Fruit fly (Drosophila melanogaster) whole organism, embryonic: ENCODE data around the gene CG45544.
A peak's percentile ranks its signal among the peaks of the same experiment; 100 is the strongest.

Experiments used
- Blimp-1 ChIP-seq: fragments of 200-800 bp; sonication (Bioruptor generic); optimal IDR thresholded peaks from 3 replicates; lab custom pipeline; 2018; ENCODE audit warnings: missing biosample characterization, missing genetic modification characterization, mild to moderate bottlenecking, moderate library complexity, missing genetic modification reagents
- CG10979 ChIP-seq: fragments of 200-800 bp; sonication (Bioruptor generic); optimal IDR thresholded peaks from 2 replicates; lab custom pipeline; 2018; ENCODE audit warnings: missing biosample characterization, mild to moderate bottlenecking, missing genetic modification characterization, moderate library complexity
- CG11723 ChIP-seq: fragments of 200-800 bp; sonication (Bioruptor generic); optimal IDR thresholded peaks from 2 replicates; lab custom pipeline; 2017; ENCODE audit warnings: missing biosample characterization, mild to moderate bottlenecking, missing genetic modification characterization
- CG12104 ChIP-seq: fragments of 200-800 bp; sonication (Bioruptor generic); optimal IDR thresholded peaks from 3 replicates; lab custom pipeline; 2016; ENCODE audit warnings: missing biosample characterization, missing genetic modification characterization
- CG12744 ChIP-seq: fragments of 200-800 bp; sonication (Bioruptor generic); optimal IDR thresholded peaks from 2 replicates; lab custom pipeline; 2016; ENCODE audit warnings: missing biosample characterization, missing genetic modification characterization
- CG15269 ChIP-seq: fragments of 200-800 bp; sonication (Bioruptor generic); optimal IDR thresholded peaks from 2 replicates; lab custom pipeline; 2018; ENCODE audit warnings: missing biosample characterization, mild to moderate bottlenecking, missing genetic modification characterization, moderate library complexity
- CG1529 ChIP-seq: fragments of 200-800 bp; sonication (Bioruptor generic); optimal IDR thresholded peaks from 3 replicates; lab custom pipeline; 2018; ENCODE audit warnings: missing biosample characterization, missing genetic modification characterization
- CG1602 ChIP-seq: fragments of 200-800 bp; sonication (Bioruptor generic); optimal IDR thresholded peaks from 3 replicates; lab custom pipeline; 2016; ENCODE audit warnings: missing biosample characterization, missing genetic modification characterization
- CG17186 ChIP-seq: fragments of 200-800 bp; sonication (Bioruptor generic); optimal IDR thresholded peaks from 3 replicates; lab custom pipeline; 2017; ENCODE audit warnings: missing biosample characterization, missing genetic modification reagents, missing genetic modification characterization
- CG17385 ChIP-seq: fragments of 200-800 bp; sonication (Bioruptor generic); optimal IDR thresholded peaks from 3 replicates; lab custom pipeline; 2018; ENCODE audit warnings: missing biosample characterization, mild to moderate bottlenecking, missing genetic modification characterization
- CG17802 ChIP-seq: fragments of 200-800 bp; sonication (Bioruptor generic); optimal IDR thresholded peaks from 2 replicates; lab custom pipeline; 2018; ENCODE audit warnings: missing biosample characterization, mild to moderate bottlenecking, missing genetic modification characterization, moderate library complexity
- CG18764 ChIP-seq: fragments of 200-800 bp; sonication (Bioruptor generic); optimal IDR thresholded peaks from 3 replicates; lab custom pipeline; 2016; ENCODE audit warnings: missing biosample characterization, missing genetic modification characterization
- CG2116 ChIP-seq: fragments of 200-800 bp; sonication (Bioruptor generic); optimal IDR thresholded peaks from 3 replicates; lab custom pipeline; 2018; ENCODE audit warnings: missing biosample characterization, mild to moderate bottlenecking, missing genetic modification characterization
- CG2202 ChIP-seq: fragments of 200-800 bp; sonication (Bioruptor generic); optimal IDR thresholded peaks from 2 replicates; lab custom pipeline; 2018; ENCODE audit warnings: missing biosample characterization, mild to moderate bottlenecking, missing genetic modification characterization
- CG32532 ChIP-seq: fragments of 200-800 bp; sonication (Bioruptor generic); IDR thresholded peaks from 2 replicates; pipeline ENCODE4 v1.3.6; 2022; ENCODE audit warnings: missing biosample characterization, missing genetic modification characterization
- CG3281 ChIP-seq: fragments of 200-800 bp; sonication (Bioruptor generic); optimal IDR thresholded peaks from 3 replicates; lab custom pipeline; 2017; ENCODE audit warnings: missing biosample characterization, mild to moderate bottlenecking, missing genetic modification characterization
- CG4820 ChIP-seq: fragments of 200-800 bp; sonication (Bioruptor generic); optimal IDR thresholded peaks from 3 replicates; lab custom pipeline; 2016; ENCODE audit warnings: missing biosample characterization, missing genetic modification characterization
- CG7745 ChIP-seq: fragments of 200-800 bp; sonication (Bioruptor generic); optimal IDR thresholded peaks from 2 replicates; lab custom pipeline; 2018; ENCODE audit warnings: missing biosample characterization, mild to moderate bottlenecking, missing genetic modification characterization, moderate library complexity
- CG7839 ChIP-seq: fragments of 200-800 bp; sonication (Bioruptor generic); optimal IDR thresholded peaks from 3 replicates; lab custom pipeline; 2018; ENCODE audit warnings: missing biosample characterization, mild to moderate bottlenecking, missing genetic modification characterization, moderate library complexity
- CG8089 ChIP-seq: fragments of 200-800 bp; sonication (Bioruptor generic); optimal IDR thresholded peaks from 3 replicates; lab custom pipeline; 2016; ENCODE audit warnings: missing biosample characterization, missing genetic modification characterization
- CTCF ChIP-seq: fragments of 200-800 bp; sonication (Bioruptor generic); optimal IDR thresholded peaks from 2 replicates; lab custom pipeline; 2017; ENCODE audit warnings: missing biosample characterization, mild to moderate bottlenecking, missing genetic modification characterization, moderate library complexity
- Camta ChIP-seq: fragments of 200-800 bp; sonication (Bioruptor generic); optimal IDR thresholded peaks from 2 replicates; lab custom pipeline; 2016; ENCODE audit warnings: missing biosample characterization, missing genetic modification characterization
- E2f2 ChIP-seq: fragments of 200-800 bp; sonication (Bioruptor generic); IDR thresholded peaks from 2 replicates; pipeline ENCODE4 v1.3.6; 2022; ENCODE audit warnings: missing biosample characterization, missing genetic modification characterization
- Hr78 ChIP-seq, 2 experiments: fragments of 200-800 bp in 1 of 2; fragments of >200 bp in 1 of 2; sonication (Bioruptor generic) in 1 of 2; optimal IDR thresholded peaks; 2 replicates each; lab custom pipeline; 2017 to 2019; ENCODE audit warnings: missing biosample characterization in 2 of 2, missing genetic modification characterization in 2 of 2, mild to moderate bottlenecking in 1 of 2, moderate library complexity in 1 of 2
- PHDP ChIP-seq: fragments of 200-800 bp; sonication (Bioruptor generic); optimal IDR thresholded peaks from 3 replicates; lab custom pipeline; 2018; ENCODE audit warnings: missing biosample characterization, mild to moderate bottlenecking, missing genetic modification characterization, moderate library complexity
- Xrp1 ChIP-seq: fragments of 200-800 bp; sonication (Bioruptor generic); IDR thresholded peaks from 2 replicates; pipeline ENCODE4 v1.3.6; 2022; ENCODE audit warnings: missing biosample characterization, missing genetic modification characterization
- caup ChIP-seq: fragments of 200-800 bp; sonication (Bioruptor generic); optimal IDR thresholded peaks from 3 replicates; lab custom pipeline; 2017; ENCODE audit warnings: missing biosample characterization, mild to moderate bottlenecking, missing genetic modification characterization, moderate library complexity; ENCODE audit not compliant: severe bottlenecking
- crol ChIP-seq: fragments of 200-800 bp; sonication (Bioruptor generic); IDR thresholded peaks from 2 replicates; pipeline ENCODE4 v1.3.6; 2022; ENCODE audit warnings: missing biosample characterization, missing genetic modification characterization
- crp ChIP-seq, 2 experiments: fragments of 200-800 bp; sonication (Bioruptor generic); optimal IDR thresholded peaks; 2 replicates in 1 of 2; 3 replicates in 1 of 2; lab custom pipeline; 2017; ENCODE audit warnings: missing biosample characterization in 2 of 2, missing genetic modification characterization in 2 of 2, mild to moderate bottlenecking in 1 of 2, moderate library complexity in 1 of 2
- fd3F ChIP-seq: fragments of 200-800 bp; sonication (Bioruptor generic); optimal IDR thresholded peaks from 2 replicates; lab custom pipeline; 2018; ENCODE audit warnings: missing biosample characterization, mild to moderate bottlenecking, missing genetic modification characterization, moderate library complexity
- gem ChIP-seq: fragments of 200-800 bp; sonication (Bioruptor generic); optimal IDR thresholded peaks from 2 replicates; lab custom pipeline; 2019; ENCODE audit warnings: missing biosample characterization, mild to moderate bottlenecking, missing genetic modification characterization, moderate library complexity
- grau ChIP-seq: fragments of 200-800 bp; optimal IDR thresholded peaks from 3 replicates; lab custom pipeline; 2019; ENCODE audit warnings: missing biosample characterization, mild to moderate bottlenecking, missing genetic modification characterization, moderate library complexity
- grn ChIP-seq: fragments of 200-800 bp; sonication (Bioruptor generic); optimal IDR thresholded peaks from 3 replicates; lab custom pipeline; 2017; ENCODE audit warnings: missing biosample characterization, missing genetic modification characterization
- hbn ChIP-seq: fragments of 200-800 bp; sonication (Bioruptor generic); IDR thresholded peaks from 2 replicates; pipeline ENCODE4 v1.3.6; 2022; ENCODE audit warnings: missing biosample characterization, missing genetic modification characterization; ENCODE audit not compliant: partially characterized antibody
- hkb ChIP-seq, 2 experiments: fragments of 200-800 bp in 1 of 2; fragments of >200 bp in 1 of 2; sonication (Bioruptor generic) in 1 of 2; IDR thresholded peaks in 1 of 2; optimal IDR thresholded peaks in 1 of 2; 2 replicates each; pipeline versions ENCODE4 v1.3.6 to Lab custom; 2017 to 2022; ENCODE audit warnings: missing biosample characterization in 1 of 2, missing genetic modification characterization in 1 of 2
- ken ChIP-seq: fragments of 200-800 bp; sonication (Bioruptor generic); IDR thresholded peaks from 3 replicates; pipeline ENCODE4 v1.3.6; 2022; ENCODE audit warnings: missing biosample characterization, missing genetic modification characterization
- kni ChIP-seq: fragments of 200-800 bp; sonication (Bioruptor generic); optimal IDR thresholded peaks from 3 replicates; lab custom pipeline; 2017; ENCODE audit warnings: mild to moderate bottlenecking, missing biosample characterization, missing genetic modification reagents, missing genetic modification characterization
- lab ChIP-seq: fragments of 200-800 bp; sonication (Bioruptor generic); optimal IDR thresholded peaks from 3 replicates; lab custom pipeline; 2017; ENCODE audit warnings: missing biosample characterization, missing genetic modification characterization, mild to moderate bottlenecking, moderate library complexity, missing genetic modification reagents
- lilli ChIP-seq: fragments of 200-800 bp; sonication (Bioruptor generic); optimal IDR thresholded peaks from 3 replicates; lab custom pipeline; 2016; ENCODE audit warnings: missing biosample characterization, missing genetic modification characterization
- nerfin-1 ChIP-seq: fragments of 200-800 bp; sonication (Bioruptor generic); optimal IDR thresholded peaks from 3 replicates; lab custom pipeline; 2019; ENCODE audit warnings: missing biosample characterization, mild to moderate bottlenecking, missing genetic modification characterization, moderate library complexity
- nerfin-2 ChIP-seq: fragments of 200-800 bp; sonication (Bioruptor generic); IDR thresholded peaks from 2 replicates; pipeline ENCODE4 v1.3.6; 2022; ENCODE audit warnings: missing biosample characterization, missing genetic modification characterization; ENCODE audit not compliant: partially characterized antibody
- oc ChIP-seq: fragments of 200-800 bp; sonication (Bioruptor generic); optimal IDR thresholded peaks from 2 replicates; lab custom pipeline; 2018; ENCODE audit warnings: missing biosample characterization, mild to moderate bottlenecking, missing genetic modification characterization, moderate library complexity
- onecut ChIP-seq: fragments of 200-800 bp; sonication (Bioruptor generic); IDR thresholded peaks from 2 replicates; pipeline ENCODE4 v1.3.6; 2022; ENCODE audit warnings: missing biosample characterization, missing genetic modification characterization
- slp2 ChIP-seq: fragments of 200-800 bp; sonication (Bioruptor generic); optimal IDR thresholded peaks from 2 replicates; lab custom pipeline; 2016; ENCODE audit warnings: missing biosample characterization, missing genetic modification characterization
- so ChIP-seq: fragments of 200-800 bp; sonication (Bioruptor generic); IDR thresholded peaks from 3 replicates; pipeline ENCODE4 v1.3.6; 2022; ENCODE audit warnings: missing biosample characterization, missing genetic modification characterization
- stc ChIP-seq: fragments of 200-800 bp; sonication (Bioruptor generic); IDR thresholded peaks from 2 replicates; pipeline ENCODE4 v1.3.6; 2022; ENCODE audit warnings: missing biosample characterization, missing genetic modification characterization
- tll ChIP-seq, 2 experiments: fragments of 200-800 bp in 1 of 2; fragments of >200 bp in 1 of 2; sonication (Bioruptor generic) in 1 of 2; optimal IDR thresholded peaks; 2 replicates each; lab custom pipeline; 2017 to 2019; ENCODE audit warnings: missing biosample characterization in 2 of 2, missing genetic modification characterization in 2 of 2, mild to moderate bottlenecking in 1 of 2, moderate library complexity in 1 of 2
- twi ChIP-seq: fragments of 200-800 bp; optimal IDR thresholded peaks from 2 replicates; lab custom pipeline; 2019; ENCODE audit warnings: missing biosample characterization, mild to moderate bottlenecking, missing genetic modification characterization, moderate library complexity
- unpg ChIP-seq: fragments of 200-800 bp; sonication (Bioruptor generic); optimal IDR thresholded peaks from 3 replicates; lab custom pipeline; 2018; ENCODE audit warnings: missing biosample characterization, mild to moderate bottlenecking, missing genetic modification characterization, moderate library complexity

Gene CG45544

DNA sequence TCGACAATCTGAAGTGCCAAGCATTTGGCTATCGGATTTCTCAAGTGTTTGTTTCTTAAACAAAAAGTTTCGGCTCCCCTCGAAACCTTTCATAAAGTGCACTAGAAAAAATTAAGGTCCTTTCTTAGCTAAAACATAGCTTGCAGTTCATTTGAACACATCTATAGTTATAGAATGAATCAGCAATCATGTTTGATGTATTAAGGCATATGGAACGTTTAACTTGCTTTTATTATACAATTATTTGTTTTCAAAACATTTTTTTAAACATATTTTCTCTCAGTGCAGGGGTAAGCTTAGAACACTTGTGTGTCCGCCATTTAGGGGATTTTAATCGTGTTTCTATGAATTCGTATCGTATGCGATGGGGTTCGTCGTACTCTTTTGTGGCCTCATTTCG, 18.3 kb downstream of the CG45544 start (continued):
- no peak for TF ChIP-seq tll (GFP tag; optimal IDR thresholded peaks at IDR 0.05; lab: Kevin White, UChicago)
- peak; percentile 50 for TF ChIP-seq lilli (GFP tag; lab: Kevin White, UChicago)
- TF ChIP-seq Hr78 (GFP tag; optimal IDR thresholded peaks at IDR 0.05; lab: Kevin White, UChicago), result peak in 1 of 2 experiments; percentile 19
- TF ChIP-seq nerfin-1 (tag; lab: Kevin White, UChicago), result peak; percentile 64
- TF ChIP-seq stc, result peak; percentile 54; the same call in 1 of the 2 replicates
- 0 out of 2 replicates have a peak, but pooled peaks have one; percentile 12 for TF ChIP-seq E2f2 (GFP tag; lab: Robert Waterston, UW)
- peak; percentile 75 for TF ChIP-seq grau (tag; lab: Kevin White, UChicago)
- TF ChIP-seq CG12104, result peak; percentile 44
- TF ChIP-seq CG7839 (tag; lab: Kevin White, UChicago), result peak; percentile 77
- no peak for TF ChIP-seq hbn (GFP tag; lab: Robert Waterston, UW)
- peak; percentile 81 for TF ChIP-seq CG2202 (tag; lab: Kevin White, UChicago)
- TF ChIP-seq Blimp-1, result peak; percentile 83
- peak; percentile 0 for TF ChIP-seq CG17186
- TF ChIP-seq onecut, result peak; percentile 63
- peak; percentile 80 for TF ChIP-seq Xrp1 (GFP tag; lab: Robert Waterston, UW)
- peak; percentile 36 for TF ChIP-seq CG7745
- TF ChIP-seq so, result peak; percentile 53; the same call in 1 of the 3 replicates
- no peak for TF ChIP-seq hkb (optimal IDR thresholded peaks at IDR 0.05; lab: Kevin White, UChicago)
- TF ChIP-seq hkb (GFP tag; IDR thresholded peaks at IDR 0.05; lab: Robert Waterston, UW), result peak; percentile 46; the same call in 1 of the 2 replicates
- TF ChIP-seq CG32532 (GFP tag; lab: Robert Waterston, UW), result peak; percentile 32; the same call in 1 of the 2 replicates
- peak; percentile 41 for TF ChIP-seq CG11723 (GFP tag; lab: Kevin White, UChicago)
- TF ChIP-seq CG1529, result peak; percentile 77
- TF ChIP-seq CG3281 (GFP tag; lab: Kevin White, UChicago), result peak; percentile 12
- no peak for TF ChIP-seq crol (GFP tag; lab: Robert Waterston, UW)
- TF ChIP-seq Camta (GFP tag; lab: Kevin White, UChicago), result peak; percentile 66
- no peak for TF ChIP-seq kni
- TF ChIP-seq CG1602 (GFP tag; lab: Kevin White, UChicago), result peak; percentile 67
- TF ChIP-seq CG17802 (tag; lab: Kevin White, UChicago), result peak; percentile 28
- peak; percentile 87 for TF ChIP-seq CG10979 (tag; lab: Kevin White, UChicago)
- TF ChIP-seq caup (GFP tag; lab: Kevin White, UChicago), result peak; percentile 5
- TF ChIP-seq slp2 (GFP tag; lab: Kevin White, UChicago), result peak; percentile 50
- peak; percentile 13 for TF ChIP-seq CG2116 (GFP tag; lab: Kevin White, UChicago)
- peak; percentile 65 for TF ChIP-seq twi (tag; lab: Kevin White, UChicago)
- no peak for TF ChIP-seq nerfin-2 (GFP tag; lab: Robert Waterston, UW)
- 0 out of 3 replicates have a peak, but pooled peaks have one; percentile 11 for TF ChIP-seq ken (GFP tag; lab: Robert Waterston, UW)
- TF ChIP-seq CG12744, result peak; percentile 13
- peak; percentile 60 for TF ChIP-seq CG17385 (GFP tag; lab: Kevin White, UChicago)
- TF ChIP-seq oc (tag; lab: Kevin White, UChicago), result peak; percentile 80
- TF ChIP-seq fd3F (GFP tag; lab: Kevin White, UChicago), result peak; percentile 1
- peak; percentile 57 for TF ChIP-seq CG4820 (GFP tag; lab: Kevin White, UChicago)
- no peak for TF ChIP-seq CTCF (GFP tag; lab: Kevin White, UChicago)
- TF ChIP-seq CG15269, result peak; percentile 62
- TF ChIP-seq gem, result peak; percentile 81
- no peak for TF ChIP-seq grn (GFP tag; lab: Kevin White, UChicago)
- peak; percentile 57 for TF ChIP-seq CG8089 (GFP tag; lab: Kevin White, UChicago)
- TF ChIP-seq unpg (GFP tag; lab: Kevin White, UChicago), result peak; percentile 69
- peak; percentile 77 for TF ChIP-seq PHDP (tag; lab: Kevin White, UChicago)
- TF ChIP-seq crp (GFP tag; optimal IDR thresholded peaks at IDR 0.05; lab: Kevin White, UChicago), result no peak
- peak; percentile 39 for TF ChIP-seq lab (GFP tag; lab: Kevin White, UChicago)
- peak; percentile 41 for TF ChIP-seq CG18764 (GFP tag; lab: Kevin White, UChicago)
